Worm (Caenorhabditis elegans): ENCODE results near the gene C28H8.8.

ce11 chrIII:5900709-5901108 is 12.1 kb upstream of the C28H8.8 start:
- TF ChIP-seq sox-4 (tag; optimal IDR thresholded peaks at IDR 0.05) (no peak), pha-4 (tag; optimal IDR thresholded peaks at IDR 0.05) (no peak), nhr-11 (tag; optimal IDR thresholded peaks at IDR 0.05) (no peak), ceh-19 (GFP tag; optimal IDR thresholded peaks at IDR 0.05) (no peak), tbx-7 (tag; optimal IDR thresholded peaks at IDR 0.05) (no peak), eyg-1 (tag; optimal IDR thresholded peaks at IDR 0.05) (no peak), ama-1 (optimal IDR thresholded peaks at IDR 0.05) (no peak), F13H6.1 (tag; optimal IDR thresholded peaks at IDR 0.05) (no peak), unc-3 (GFP tag; conservative IDR thresholded peaks at IDR 0.05) (no peak), unc-3 (tag; optimal IDR thresholded peaks at IDR 0.05) (no peak), ceh-6 (GFP tag; optimal IDR thresholded peaks at IDR 0.05) (no peak), ceh-22 (tag; optimal IDR thresholded peaks at IDR 0.05) (no peak), ets-4 (tag; optimal IDR thresholded peaks at IDR 0.05) (no peak)
